Fruit fly (Drosophila melanogaster) whole organism, adult: ENCODE results near the gene Hap40.
A peak's percentile ranks its signal among the peaks of the same experiment; 100 is the strongest.

Source experiments
- CG5204 ChIP-seq: fragments of 200-800 bp; sonication (Bioruptor generic); optimal IDR thresholded peaks from 2 replicates; lab custom pipeline; 2016; ENCODE audit warnings: missing biosample characterization, missing genetic modification characterization
- Crg-1 ChIP-seq: fragments of 200-800 bp; sonication (Bioruptor generic); optimal IDR thresholded peaks from 2 replicates; lab custom pipeline; 2016; ENCODE audit warnings: missing biosample characterization, missing genetic modification characterization
- Mnt ChIP-seq: fragments of 200-800 bp; sonication (Bioruptor generic); optimal IDR thresholded peaks from 2 replicates; lab custom pipeline; 2016; ENCODE audit warnings: missing biosample characterization, mild to moderate bottlenecking, missing genetic modification characterization
- kay ChIP-seq: fragments of 200-800 bp; sonication (Bioruptor generic); peaks from one replicate; lab custom pipeline; 2016; ENCODE audit warnings: missing biosample characterization, missing genetic modification characterization, borderline replicate concordance
- tj ChIP-seq: fragments of 200-800 bp; sonication (Bioruptor generic); optimal IDR thresholded peaks from 3 replicates; lab custom pipeline; 2017; ENCODE audit warnings: missing biosample characterization, mild to moderate bottlenecking, missing genetic modification characterization, moderate library complexity

DNA sequence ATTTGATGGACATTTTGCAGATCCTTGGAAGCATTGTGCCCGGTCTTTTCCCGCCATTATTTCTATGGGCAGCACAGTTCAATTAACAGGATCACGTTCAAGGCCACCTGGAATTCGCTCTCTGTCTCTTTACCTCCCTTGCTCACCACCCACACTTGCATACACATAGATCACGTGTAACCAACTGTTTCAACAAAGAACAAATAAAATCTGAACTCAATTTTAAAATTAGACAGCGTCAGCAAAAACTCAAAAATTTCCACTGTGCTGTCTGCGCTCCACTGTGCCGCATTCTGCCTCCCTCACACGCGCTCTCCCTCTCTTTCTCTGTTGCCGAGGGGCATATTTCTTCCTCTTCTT, 5.7 kb downstream of the Hap40 start:
- no peak for TF ChIP-seq Mnt (GFP tag; lab: Kevin White, UChicago)
- TF ChIP-seq Crg-1 (GFP tag; lab: Kevin White, UChicago), result no peak
- peak; percentile 90 for TF ChIP-seq tj (GFP tag; lab: Kevin White, UChicago)
- TF ChIP-seq CG5204, result no peak
- no peak for TF ChIP-seq kay
